Fruit fly (Drosophila melanogaster) whole organism, embryonic: ENCODE measurements around the gene BomBc3.

ENCODE experiments used
- Abd-B ChIP-seq: fragments of 200-800 bp; sonication (Bioruptor generic); optimal IDR thresholded peaks from 2 replicates; lab custom pipeline; 2018; ENCODE audit warnings: missing biosample characterization, mild to moderate bottlenecking, missing genetic modification characterization, moderate library complexity
- Asciz ChIP-seq: fragments of 200-800 bp; sonication (Bioruptor generic); optimal IDR thresholded peaks from 2 replicates; lab custom pipeline; 2017; ENCODE audit warnings: missing biosample characterization, mild to moderate bottlenecking, missing genetic modification characterization, missing genetic modification reagents
- Bgb ChIP-seq: fragments of 200-800 bp; sonication (Bioruptor generic); IDR thresholded peaks from 2 replicates; pipeline ENCODE4 v1.3.6; 2022; ENCODE audit warnings: missing biosample characterization, missing genetic modification characterization; ENCODE audit not compliant: partially characterized antibody
- CG11504 ChIP-seq: fragments of 200-800 bp; sonication (Bioruptor generic); optimal IDR thresholded peaks from 3 replicates; lab custom pipeline; 2019; ENCODE audit warnings: missing biosample characterization, mild to moderate bottlenecking, missing genetic modification characterization, moderate library complexity
- CG1233 ChIP-seq: fragments of 200-800 bp; sonication (Bioruptor generic); optimal IDR thresholded peaks from 4 replicates; lab custom pipeline; 2018; ENCODE audit warnings: missing biosample characterization, mild to moderate bottlenecking, missing genetic modification characterization
- CG13424 ChIP-seq: fragments of 200-800 bp; sonication (Bioruptor generic); optimal IDR thresholded peaks from 2 replicates; lab custom pipeline; 2019; ENCODE audit warnings: missing biosample characterization, mild to moderate bottlenecking, missing genetic modification characterization, moderate library complexity
- CG14014 ChIP-seq: fragments of 200-800 bp; sonication (Bioruptor generic); IDR thresholded peaks from 2 replicates; pipeline ENCODE4 v1.3.6; 2022; ENCODE audit warnings: missing biosample characterization, missing genetic modification characterization
- CG14667 ChIP-seq: fragments of 200-800 bp; sonication (Bioruptor generic); IDR thresholded peaks from 2 replicates; pipeline ENCODE4 v1.3.6; 2022; ENCODE audit warnings: missing biosample characterization, missing genetic modification characterization
- CG15073 ChIP-seq: fragments of 200-800 bp; sonication (Bioruptor generic); optimal IDR thresholded peaks from 2 replicates; lab custom pipeline; 2016; ENCODE audit warnings: missing biosample characterization, missing genetic modification characterization
- CG15601 ChIP-seq: fragments of 200-800 bp; sonication (Bioruptor generic); optimal IDR thresholded peaks from 3 replicates; lab custom pipeline; 2019; ENCODE audit warnings: missing biosample characterization, mild to moderate bottlenecking, missing genetic modification characterization, moderate library complexity
- CG17568 ChIP-seq: fragments of 200-800 bp; sonication (Bioruptor generic); optimal IDR thresholded peaks from 2 replicates; lab custom pipeline; 2018; ENCODE audit warnings: missing biosample characterization, mild to moderate bottlenecking, missing genetic modification characterization, moderate library complexity
- CG18262 ChIP-seq: fragments of 200-800 bp; optimal IDR thresholded peaks from 3 replicates; lab custom pipeline; 2019; ENCODE audit warnings: missing biosample characterization, mild to moderate bottlenecking, missing genetic modification characterization, moderate library complexity
- CG18599 ChIP-seq: fragments of 200-800 bp; sonication (Bioruptor generic); optimal IDR thresholded peaks from 3 replicates; lab custom pipeline; 2017; ENCODE audit warnings: missing biosample characterization, missing genetic modification characterization, mild to moderate bottlenecking, moderate library complexity, missing genetic modification reagents
- CG18619 ChIP-seq: fragments of 200-800 bp; sonication (Bioruptor generic); optimal IDR thresholded peaks from 3 replicates; lab custom pipeline; 2017; ENCODE audit warnings: missing biosample characterization, mild to moderate bottlenecking, missing genetic modification characterization
- CG2712 ChIP-seq: fragments of 200-800 bp; optimal IDR thresholded peaks from 3 replicates; lab custom pipeline; 2019; ENCODE audit warnings: missing biosample characterization, mild to moderate bottlenecking, missing genetic modification characterization, moderate library complexity
- CG4328 ChIP-seq: fragments of 200-800 bp; sonication (Bioruptor generic); optimal IDR thresholded peaks from 3 replicates; lab custom pipeline; 2017; ENCODE audit warnings: missing biosample characterization, missing genetic modification reagents, missing genetic modification characterization
- CG4360 ChIP-seq: fragments of 200-800 bp; sonication (Bioruptor generic); IDR thresholded peaks from 2 replicates; pipeline ENCODE4 v1.3.6; 2022; ENCODE audit warnings: missing biosample characterization, missing genetic modification characterization
- CG5180 ChIP-seq: fragments of 200-800 bp; sonication (Bioruptor generic); optimal IDR thresholded peaks from 3 replicates; lab custom pipeline; 2017; ENCODE audit warnings: missing biosample characterization, missing genetic modification characterization, mild to moderate bottlenecking, moderate library complexity, missing genetic modification reagents
- CG5245 ChIP-seq: fragments of 200-800 bp; sonication (Bioruptor generic); optimal IDR thresholded peaks from 3 replicates; lab custom pipeline; 2016; ENCODE audit warnings: missing biosample characterization, missing genetic modification characterization
- CG6175 ChIP-seq: fragments of 200-800 bp; sonication (Bioruptor generic); IDR thresholded peaks from 3 replicates; pipeline ENCODE4 v1.3.6; 2022; ENCODE audit warnings: missing biosample characterization, missing genetic modification characterization
- CG6689 ChIP-seq: fragments of 200-800 bp; sonication (Bioruptor generic); IDR thresholded peaks from 2 replicates; pipeline ENCODE4 v1.3.6; 2022; ENCODE audit warnings: missing biosample characterization, missing genetic modification characterization
- CG6765 ChIP-seq: fragments of 200-800 bp; sonication (Bioruptor generic); optimal IDR thresholded peaks from 3 replicates; lab custom pipeline; 2017; ENCODE audit warnings: missing biosample characterization, mild to moderate bottlenecking, missing genetic modification characterization
- CG8924 ChIP-seq: fragments of 200-800 bp; optimal IDR thresholded peaks from 3 replicates; lab custom pipeline; 2019; ENCODE audit warnings: missing biosample characterization, mild to moderate bottlenecking, missing genetic modification characterization, moderate library complexity
- CG8944 ChIP-seq: fragments of 200-800 bp; sonication (Bioruptor generic); optimal IDR thresholded peaks from 3 replicates; lab custom pipeline; 2016; ENCODE audit warnings: missing biosample characterization, missing genetic modification characterization
- Chrac-16 ChIP-seq: fragments of 200-800 bp; sonication (Bioruptor generic); optimal IDR thresholded peaks from 3 replicates; lab custom pipeline; 2016; ENCODE audit warnings: missing biosample characterization, missing genetic modification characterization
- ERR ChIP-seq: fragments of 200-800 bp; sonication (Bioruptor generic); optimal IDR thresholded peaks from 2 replicates; lab custom pipeline; 2016; ENCODE audit warnings: missing biosample characterization, missing genetic modification characterization
- Hmr ChIP-seq: fragments of 200-800 bp; sonication (Bioruptor generic); optimal IDR thresholded peaks from 3 replicates; lab custom pipeline; 2017; ENCODE audit warnings: mild to moderate bottlenecking, missing biosample characterization, missing genetic modification reagents, missing genetic modification characterization
- Hr3 ChIP-seq: fragments of 200-800 bp; sonication (Bioruptor generic); optimal IDR thresholded peaks from 3 replicates; lab custom pipeline; 2016; ENCODE audit warnings: missing biosample characterization, missing genetic modification characterization
- Meics ChIP-seq: fragments of 200-800 bp; sonication (Bioruptor generic); optimal IDR thresholded peaks from 2 replicates; lab custom pipeline; 2017; ENCODE audit warnings: missing biosample characterization, mild to moderate bottlenecking, missing genetic modification characterization
- NK7.1 ChIP-seq: fragments of 200-800 bp; sonication (Bioruptor generic); optimal IDR thresholded peaks from 3 replicates; lab custom pipeline; 2016; ENCODE audit warnings: missing biosample characterization, missing genetic modification characterization
- Trl ChIP-seq, 3 experiments: fragments of >200 bp in 2 of 3; fragments of 200-800 bp in 1 of 3; sonication (Bioruptor generic) in 1 of 3; optimal IDR thresholded peaks; 2 replicates in 1 of 3; 3 replicates in 2 of 3; lab custom pipeline; 2016 to 2017; ENCODE audit warnings: missing biosample characterization in 1 of 3, missing genetic modification characterization in 1 of 3
- abd-A ChIP-seq: fragments of 200-800 bp; sonication (Bioruptor generic); optimal IDR thresholded peaks from 3 replicates; lab custom pipeline; 2019; ENCODE audit warnings: missing biosample characterization, mild to moderate bottlenecking, missing genetic modification characterization, moderate library complexity
- amos ChIP-seq: fragments of 200-800 bp; sonication (Bioruptor generic); IDR thresholded peaks from 2 replicates; pipeline ENCODE4 v1.3.6; 2022; ENCODE audit warnings: missing biosample characterization, missing genetic modification characterization; ENCODE audit not compliant: partially characterized antibody
- br ChIP-seq: fragments of >200 bp; optimal IDR thresholded peaks from 2 replicates; lab custom pipeline; 2017
- corto ChIP-seq: fragments of 200-800 bp; sonication (Bioruptor generic); optimal IDR thresholded peaks from 2 replicates; lab custom pipeline; 2016; ENCODE audit warnings: missing biosample characterization, mild to moderate bottlenecking, missing genetic modification characterization, moderate library complexity
- crp ChIP-seq, 2 experiments: fragments of 200-800 bp; sonication (Bioruptor generic); optimal IDR thresholded peaks; 2 replicates in 1 of 2; 3 replicates in 1 of 2; lab custom pipeline; 2017; ENCODE audit warnings: missing biosample characterization in 2 of 2, missing genetic modification characterization in 2 of 2, mild to moderate bottlenecking in 1 of 2, moderate library complexity in 1 of 2
- da ChIP-seq: fragments of 200-800 bp; sonication (Bioruptor generic); optimal IDR thresholded peaks from 2 replicates; lab custom pipeline; 2016; ENCODE audit warnings: missing biosample characterization, missing genetic modification characterization
- dati ChIP-seq: fragments of 200-800 bp; sonication (Bioruptor generic); IDR thresholded peaks from 2 replicates; pipeline ENCODE4 v1.3.6; 2022; ENCODE audit warnings: missing biosample characterization, missing genetic modification characterization
- disco-r ChIP-seq: fragments of 200-800 bp; sonication (Bioruptor generic); optimal IDR thresholded peaks from 2 replicates; lab custom pipeline; 2016; ENCODE audit warnings: missing biosample characterization, missing genetic modification characterization
- en ChIP-seq: fragments of 200-800 bp; sonication (Bioruptor generic); optimal IDR thresholded peaks from 2 replicates; lab custom pipeline; 2016; ENCODE audit warnings: missing biosample characterization, missing genetic modification characterization
- gce ChIP-seq: fragments of 200-800 bp; sonication (Bioruptor generic); IDR thresholded peaks from 3 replicates; pipeline ENCODE4 v1.3.6; 2022; ENCODE audit warnings: missing biosample characterization, missing genetic modification characterization
- nerfin-1 ChIP-seq: fragments of 200-800 bp; sonication (Bioruptor generic); optimal IDR thresholded peaks from 3 replicates; lab custom pipeline; 2019; ENCODE audit warnings: missing biosample characterization, mild to moderate bottlenecking, missing genetic modification characterization, moderate library complexity
- odd ChIP-seq: fragments of 200-800 bp; sonication (Bioruptor generic); optimal IDR thresholded peaks from 2 replicates; lab custom pipeline; 2017; ENCODE audit warnings: missing biosample characterization, mild to moderate bottlenecking, missing genetic modification characterization
- org-1 ChIP-seq: fragments of 200-800 bp; sonication (Bioruptor generic); optimal IDR thresholded peaks from 2 replicates; lab custom pipeline; 2017; ENCODE audit warnings: missing biosample characterization, missing genetic modification characterization
- pb ChIP-seq: fragments of 200-800 bp; sonication (Bioruptor generic); optimal IDR thresholded peaks from 3 replicates; lab custom pipeline; 2016; ENCODE audit warnings: missing biosample characterization, missing genetic modification characterization
- pfk ChIP-seq: fragments of 200-800 bp; sonication (Bioruptor generic); optimal IDR thresholded peaks from 2 replicates; lab custom pipeline; 2018; ENCODE audit warnings: missing biosample characterization, mild to moderate bottlenecking, missing genetic modification characterization, moderate library complexity
- phol ChIP-seq: fragments of 200-800 bp; sonication (Bioruptor generic); optimal IDR thresholded peaks from 3 replicates; lab custom pipeline; 2018; ENCODE audit warnings: missing biosample characterization, mild to moderate bottlenecking, missing genetic modification characterization, moderate library complexity
- schlank ChIP-seq: fragments of 200-800 bp; sonication (Bioruptor generic); optimal IDR thresholded peaks from 2 replicates; lab custom pipeline; 2018; ENCODE audit warnings: missing biosample characterization, mild to moderate bottlenecking, missing genetic modification characterization
- slou ChIP-seq: fragments of 200-800 bp; sonication (Bioruptor generic); optimal IDR thresholded peaks from 3 replicates; lab custom pipeline; 2016; ENCODE audit warnings: missing biosample characterization, missing genetic modification characterization
- slp2 ChIP-seq: fragments of 200-800 bp; sonication (Bioruptor generic); optimal IDR thresholded peaks from 2 replicates; lab custom pipeline; 2016; ENCODE audit warnings: missing biosample characterization, missing genetic modification characterization
- stwl ChIP-seq: fragments of 200-800 bp; sonication (Bioruptor generic); optimal IDR thresholded peaks from 3 replicates; lab custom pipeline; 2018; ENCODE audit warnings: missing biosample characterization, mild to moderate bottlenecking, missing genetic modification characterization, moderate library complexity

The BomBc3 gene

DNA sequence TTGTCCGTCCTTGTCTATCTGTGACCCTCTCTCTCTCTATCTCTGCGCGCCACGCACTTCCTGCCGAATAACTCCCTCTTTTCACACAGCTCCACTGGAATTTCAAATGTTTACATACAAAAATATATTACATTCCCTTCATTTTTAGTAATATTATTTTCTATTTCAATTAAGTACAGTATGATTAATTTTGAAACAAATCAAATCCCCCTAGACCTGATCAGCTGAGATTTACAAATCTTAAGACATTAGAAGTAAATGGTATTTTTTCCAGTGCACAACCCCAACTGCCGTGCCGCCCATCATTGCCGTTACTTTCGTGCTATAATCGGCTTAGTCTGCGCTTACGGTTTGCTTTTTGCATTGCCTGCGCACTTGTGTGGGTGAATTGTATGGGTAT is 21.4 kb downstream of the BomBc3 start (continued):
- TF ChIP-seq Trl (optimal IDR thresholded peaks at IDR 0.05; lab: Kevin White, UChicago) (no peak), Trl (GFP tag; optimal IDR thresholded peaks at IDR 0.05; lab: Kevin White, UChicago) (no peak), pfk (no peak), CG6689 (peak; percentile 44), CG18619 (peak; percentile 8), CG15601 (tag; lab: Kevin White, UChicago) (no peak), Hmr (GFP tag; lab: Kevin White, UChicago) (peak; percentile 76), schlank (tag; lab: Kevin White, UChicago) (no peak), dati (GFP tag; lab: Robert Waterston, UW) (no peak), CG2712 (no peak), nerfin-1 (tag; lab: Kevin White, UChicago) (no peak), pb (no peak), CG8944 (GFP tag; lab: Kevin White, UChicago) (no peak), org-1 (GFP tag; lab: Kevin White, UChicago) (peak; percentile 36), ERR (GFP tag; lab: Kevin White, UChicago) (no peak), CG11504 (tag; lab: Kevin White, UChicago) (peak; percentile 81), CG13424 (peak; percentile 58), stwl (tag; lab: Kevin White, UChicago) (no peak), CG18599 (GFP tag; lab: Kevin White, UChicago) (peak; percentile 92), slp2 (GFP tag; lab: Kevin White, UChicago) (no peak), Asciz (GFP tag; lab: Kevin White, UChicago) (peak; percentile 37), CG14014 (GFP tag; lab: Robert Waterston, UW) (no peak), CG6175 (GFP tag; lab: Robert Waterston, UW) (no peak), br (lab: Kevin White, UChicago) (no peak), CG15073 (GFP tag; lab: Kevin White, UChicago) (no peak), Hr3 (GFP tag; lab: Kevin White, UChicago) (no peak), disco-r (GFP tag; lab: Kevin White, UChicago) (no peak), CG14667 (peak; percentile 20; the same call in 1 of the 2 replicates), odd (GFP tag; lab: Kevin White, UChicago) (peak; percentile 7), Chrac-16 (no peak), phol (tag; lab: Kevin White, UChicago) (peak; percentile 32), CG18262 (no peak), gce (GFP tag; lab: Robert Waterston, UW) (no peak), CG4328 (GFP tag; lab: Kevin White, UChicago) (no peak), corto (no peak), CG1233 (GFP tag; lab: Kevin White, UChicago) (peak; percentile 2), CG5245 (GFP tag; lab: Kevin White, UChicago) (peak; percentile 41), Meics (GFP tag; lab: Kevin White, UChicago) (peak; percentile 88), CG8924 (tag; lab: Kevin White, UChicago) (no peak), CG6765 (GFP tag; lab: Kevin White, UChicago) (peak; percentile 39), Bgb (GFP tag; lab: Robert Waterston, UW) (no peak), CG5180 (GFP tag; lab: Kevin White, UChicago) (peak; percentile 14), slou (no peak), CG4360 (GFP tag; lab: Robert Waterston, UW) (no peak), amos (no peak), en (GFP tag; lab: Kevin White, UChicago) (no peak), Abd-B (GFP tag; lab: Kevin White, UChicago) (no peak), NK7.1 (no peak), da (GFP tag; lab: Kevin White, UChicago) (no peak), abd-A (tag; lab: Kevin White, UChicago) (peak; percentile 82), CG17568 (no peak), crp (GFP tag; optimal IDR thresholded peaks at IDR 0.05; lab: Kevin White, UChicago) (no peak)
